Worm (Caenorhabditis elegans) whole organism, early embryonic: ENCODE measurements around the gene C13A2.7.

ENCODE experiments used
- ama-1 ChIP-seq: fragments of 150-350 bp; optimal IDR thresholded peaks from 2 replicates; lab custom pipeline; 2014
- ceh-36 ChIP-seq: sonication (generic microtip); optimal IDR thresholded peaks from 2 replicates; lab custom pipeline; 2016; ENCODE audit warnings: missing genetic modification characterization, inconsistent platforms, missing compliant biosample characterization
- hmg-4 ChIP-seq: fragments of 200-800 bp; sonication (Bioruptor generic); optimal IDR thresholded peaks from 2 replicates; lab custom pipeline; 2018; ENCODE audit warnings: mild to moderate bottlenecking, missing genetic modification characterization, missing compliant biosample characterization
- pes-1 ChIP-seq: fragments of 200-800 bp; sonication (Bioruptor generic); IDR thresholded peaks from 2 replicates; pipeline ENCODE4 v1.3.6; 2022; ENCODE audit warnings: missing genetic modification reagents, missing genetic modification characterization, missing compliant biosample characterization
- tbx-11 ChIP-seq: fragments of 200-800 bp; sonication (Bioruptor generic); IDR thresholded peaks from 2 replicates; pipeline ENCODE4 v1.3.6; 2022; ENCODE audit warnings: missing genetic modification characterization, missing compliant biosample characterization

DNA sequence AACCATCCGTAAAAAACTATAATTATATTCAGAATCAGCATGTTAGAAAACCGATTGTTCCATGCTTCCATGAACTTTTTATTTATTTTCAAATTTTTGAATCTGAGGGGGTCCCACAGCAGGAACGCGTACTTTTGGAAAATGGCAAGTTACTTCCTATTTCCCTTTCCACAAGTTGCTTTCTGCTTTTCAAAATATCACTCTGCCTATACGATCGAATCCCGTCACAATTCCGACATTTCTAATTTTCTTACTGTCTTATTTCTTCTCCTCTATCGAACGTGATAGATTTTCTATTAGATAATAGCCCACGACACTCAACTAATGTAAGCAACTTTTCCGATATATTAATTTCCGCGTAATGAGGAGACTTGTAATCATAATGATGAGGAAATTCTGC lies 9.4 kb downstream of the C13A2.7 start, which contains the start of gene C13A2.5:
- TF ChIP-seq tbx-11 (GFP tag; lab: Robert Waterston, UW) (no peak), ama-1 (lab: Kevin White, UChicago) (no peak), ceh-36 (tag; lab: Kevin White, UChicago) (no peak), hmg-4 (no peak), pes-1 (GFP tag; lab: Robert Waterston, UW) (no peak)
